Worm (Caenorhabditis elegans) whole organism, midembryonic: ENCODE results near the gene F55B12.2.

Source experiments
- T22C8.4 ChIP-seq: fragments of 200-800 bp; sonication (Bioruptor generic); IDR thresholded peaks from 2 replicates; pipeline ENCODE4 v1.3.6; 2022; ENCODE audit warnings: missing genetic modification characterization, missing compliant biosample characterization
- flt-1 ChIP-seq: fragments of 200-800 bp; sonication (Bioruptor generic); IDR thresholded peaks from 2 replicates; pipeline ENCODE4 v1.3.6; 2022; ENCODE audit warnings: missing genetic modification characterization, missing compliant biosample characterization
- med-1 ChIP-seq: sonication (generic microtip); optimal IDR thresholded peaks from 2 replicates; lab custom pipeline; 2017; ENCODE audit warnings: missing genetic modification characterization, mild to moderate bottlenecking, missing compliant biosample characterization, antibody characterized with exemption, missing genetic modification reagents; ENCODE audit not compliant: insufficient read depth
- ref-1 ChIP-seq: fragments of 200-800 bp; sonication (Bioruptor generic); conservative IDR thresholded peaks from 2 replicates; pipeline ENCODE4 v1.3.6; 2022; ENCODE audit warnings: missing genetic modification reagents, missing genetic modification characterization, missing compliant biosample characterization
- tab-1 ChIP-seq: fragments of 200-800 bp; sonication (Bioruptor generic); IDR thresholded peaks from 2 replicates; pipeline ENCODE4 v1.3.6; 2022; ENCODE audit warnings: missing genetic modification characterization, missing compliant biosample characterization
- ztf-23 ChIP-seq: fragments of 200-800 bp; sonication (Bioruptor generic); IDR thresholded peaks from 2 replicates; pipeline ENCODE4 v1.3.6; 2022; ENCODE audit warnings: missing genetic modification reagents, missing genetic modification characterization, missing compliant biosample characterization

DNA sequence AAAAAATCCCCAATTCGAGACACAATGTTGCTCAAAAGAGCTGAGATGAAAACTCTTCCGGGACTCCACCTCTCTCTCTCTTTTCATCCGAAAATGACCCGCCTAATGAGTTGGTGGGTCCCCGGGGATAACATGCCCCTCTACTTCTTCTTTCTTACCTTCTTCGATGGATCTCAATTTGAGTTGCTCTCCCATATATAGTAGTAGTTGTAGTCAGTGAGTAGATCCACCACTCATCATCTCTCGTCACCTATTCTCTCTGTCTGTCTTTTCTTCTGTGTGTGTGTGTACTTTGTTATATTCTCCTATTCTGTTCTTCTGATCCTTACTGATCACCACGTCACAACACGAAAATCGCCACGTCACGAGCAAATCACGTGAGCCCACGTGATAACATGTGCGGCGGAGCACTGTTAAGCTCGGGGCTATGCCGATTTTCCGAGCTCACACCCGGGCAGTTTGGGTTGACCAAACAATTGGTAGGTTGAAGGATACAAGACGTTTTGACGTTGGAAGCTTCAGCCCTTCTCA is 20.5 kb downstream of the F55B12.2 start, which contains the start of gene twk-32:
- TF ChIP-seq med-1 (GFP tag; lab: Kevin White, UChicago) (no peak), ztf-23 (GFP tag; lab: Robert Waterston, UW) (no peak), ref-1 (GFP tag; lab: Robert Waterston, UW) (no peak), T22C8.4 (GFP tag; lab: Robert Waterston, UW) (no peak), tab-1 (GFP tag; lab: Robert Waterston, UW) (no peak), flt-1 (GFP tag; lab: Robert Waterston, UW) (no peak)
